Fruit fly (Drosophila melanogaster) whole organism, larva: Measurements from ENCODE around the gene Cpr67Fb.

Experiments used
- noc ChIP-seq: fragments of 200-800 bp; sonication (Bioruptor generic); optimal IDR thresholded peaks from 3 replicates; lab custom pipeline; 2019; ENCODE audit warnings: missing biosample characterization, mild to moderate bottlenecking, missing genetic modification characterization, moderate library complexity

The Cpr67Fb gene

DNA sequence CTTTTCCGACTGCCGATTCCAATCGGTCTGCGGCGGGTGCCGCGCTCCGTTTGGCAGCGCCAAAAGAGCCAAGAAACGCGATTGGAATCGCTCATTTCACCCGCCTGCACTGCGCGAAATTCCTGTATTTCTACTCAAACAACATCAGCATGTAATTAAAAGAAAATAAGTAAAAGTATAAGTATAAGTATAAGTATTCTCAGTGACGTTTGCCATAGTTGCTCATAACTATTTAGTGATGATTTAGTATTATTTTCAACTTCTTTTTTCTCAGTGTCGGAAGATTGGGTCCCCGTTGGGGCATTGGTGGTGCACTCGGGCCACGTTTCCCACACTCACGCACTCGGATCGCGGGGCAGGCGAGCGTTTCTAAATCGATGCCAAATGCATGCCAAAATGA is 19.2 kb downstream of the Cpr67Fb start:
- TF ChIP-seq noc (tag; lab: Kevin White, UChicago): no peak

DNA sequence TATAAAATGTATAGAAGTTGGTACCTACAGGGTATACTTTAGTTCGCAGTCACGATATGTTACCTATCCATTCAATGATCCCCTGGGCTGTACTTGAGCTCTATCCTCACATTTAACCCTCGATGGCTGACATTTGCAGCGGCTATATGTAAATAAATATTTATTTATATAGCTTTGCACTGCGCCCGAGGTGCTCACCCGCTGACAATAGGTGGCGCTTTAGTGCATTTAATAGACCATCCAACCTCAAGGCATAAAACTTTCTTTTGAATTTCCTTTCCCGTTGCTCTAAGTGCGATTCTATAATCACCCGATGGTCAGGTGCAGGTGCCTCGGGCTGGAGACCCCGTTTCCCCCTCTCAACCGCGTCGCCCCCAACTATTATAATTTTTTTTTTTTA is 23.3 kb downstream of the Cpr67Fb start:
- no peak for TF ChIP-seq noc (tag; lab: Kevin White, UChicago)

DNA sequence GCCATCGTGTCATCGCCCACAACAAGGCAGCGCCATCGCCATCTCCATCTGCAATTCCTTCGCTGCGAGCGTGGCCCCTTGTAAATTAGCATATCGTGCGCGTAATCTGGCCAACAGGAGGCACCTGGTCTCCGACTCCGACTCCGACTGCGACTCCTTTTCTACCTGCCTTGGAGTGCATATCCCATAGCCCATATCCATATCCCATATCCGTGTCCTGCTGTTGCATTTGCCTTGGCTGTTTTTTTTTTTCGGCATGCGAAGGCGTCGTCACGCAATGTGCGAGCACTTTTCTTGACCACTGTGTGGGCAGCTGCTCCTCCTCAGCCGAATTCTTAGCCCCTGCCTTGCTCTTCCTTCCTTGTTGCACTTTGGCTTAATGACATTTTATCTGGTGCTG is 24.5 kb downstream of the Cpr67Fb start:
- TF ChIP-seq noc (tag; lab: Kevin White, UChicago): no peak

DNA sequence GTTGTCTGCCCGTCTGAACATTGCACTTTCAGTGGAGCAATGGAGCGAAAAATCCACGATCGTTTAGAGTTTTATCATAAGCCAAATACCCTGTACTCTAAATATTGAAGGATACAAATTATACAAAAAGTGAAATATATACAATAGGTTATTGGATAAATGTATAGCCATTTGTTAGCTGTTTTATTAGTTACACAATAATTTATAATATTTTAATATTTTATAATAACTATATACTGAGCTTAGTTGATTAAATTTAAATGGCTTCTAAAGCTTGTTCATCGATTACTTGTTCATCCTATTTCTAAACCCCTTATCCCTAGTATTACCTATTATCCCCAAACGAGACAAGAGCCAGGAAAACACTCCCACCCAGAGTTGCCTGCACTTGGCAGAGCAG is 29.0 kb downstream of the Cpr67Fb start:
- no peak for TF ChIP-seq noc (tag; lab: Kevin White, UChicago)

DNA sequence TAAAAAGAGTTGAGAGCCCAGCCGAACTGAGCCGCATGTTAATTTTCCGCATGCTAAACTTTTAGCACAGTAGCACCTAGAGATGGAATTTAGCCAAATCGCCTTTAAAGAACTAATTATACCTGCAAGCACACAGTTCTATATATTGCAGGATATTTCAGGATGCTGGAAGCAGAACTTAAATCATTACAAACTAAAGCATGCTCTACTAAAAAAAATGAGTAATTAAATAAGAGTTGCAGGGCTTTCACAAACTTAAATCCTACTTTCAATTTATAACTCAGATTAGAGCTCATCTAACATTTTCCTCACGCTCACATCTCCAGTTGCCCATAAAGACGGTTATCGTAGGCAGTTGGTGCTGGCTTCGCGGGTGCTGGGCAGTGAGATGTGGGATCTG is 30.7 kb downstream of the Cpr67Fb start:
- no peak for TF ChIP-seq noc (tag; lab: Kevin White, UChicago)

DNA sequence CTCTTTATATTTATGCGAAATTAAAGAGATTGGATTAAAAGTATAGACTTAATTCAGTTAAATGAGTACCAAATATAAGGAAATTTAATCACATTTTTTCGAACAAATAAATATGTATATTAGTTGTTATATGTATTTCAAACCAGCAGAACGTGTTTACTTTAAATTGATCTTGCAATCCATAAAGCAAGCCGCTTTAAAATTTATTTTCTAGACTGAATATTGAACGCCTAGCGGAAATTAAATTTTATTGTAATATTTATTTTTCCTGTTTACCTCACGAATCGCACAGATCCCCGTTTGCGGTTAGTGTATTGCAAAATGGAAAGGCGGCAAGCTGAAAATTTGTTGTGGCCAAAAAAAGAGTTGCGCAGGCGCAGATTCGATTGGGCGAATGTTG is 33.4 kb downstream of the Cpr67Fb start:
- no peak for TF ChIP-seq noc (tag; lab: Kevin White, UChicago)

DNA sequence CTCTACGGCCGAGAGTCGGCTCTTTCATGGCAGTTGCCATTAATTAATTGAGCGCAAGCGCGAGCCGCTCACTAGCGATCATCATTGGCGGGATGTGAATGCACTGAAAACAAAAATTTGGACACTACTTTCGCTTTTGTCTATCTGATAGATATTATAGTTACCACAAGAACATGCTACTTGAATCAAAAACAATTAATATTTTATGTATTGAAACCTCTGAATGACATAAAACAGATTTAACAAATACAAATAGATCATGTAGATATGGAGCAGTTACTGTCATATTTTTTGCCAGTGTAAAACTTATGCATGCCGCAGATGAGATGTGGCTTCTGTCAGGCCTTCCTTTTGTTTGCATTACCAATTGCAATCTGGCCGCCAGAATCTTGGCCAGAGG is 34.0 kb downstream of the Cpr67Fb start:
- TF ChIP-seq noc (tag; lab: Kevin White, UChicago): no peak

DNA sequence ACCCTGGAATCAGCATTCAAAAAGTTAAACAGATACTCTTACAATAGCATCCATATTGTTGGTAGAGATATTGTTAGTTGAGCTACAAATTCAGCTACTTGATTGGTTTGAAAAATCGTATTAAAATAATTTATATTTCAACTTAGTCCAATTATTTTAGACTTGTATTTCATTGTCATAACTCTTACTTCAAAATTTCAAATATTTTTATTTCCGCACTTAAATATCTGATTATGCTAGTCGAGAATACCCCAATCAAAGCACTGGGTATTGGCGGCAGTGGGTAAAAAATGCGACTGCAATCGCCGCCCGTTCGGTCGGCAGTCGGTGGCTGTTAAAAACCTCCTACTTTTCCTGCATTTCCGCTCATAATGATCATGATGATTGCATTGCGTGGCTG is 34.8 kb downstream of the Cpr67Fb start:
- TF ChIP-seq noc (tag; lab: Kevin White, UChicago): no peak

DNA sequence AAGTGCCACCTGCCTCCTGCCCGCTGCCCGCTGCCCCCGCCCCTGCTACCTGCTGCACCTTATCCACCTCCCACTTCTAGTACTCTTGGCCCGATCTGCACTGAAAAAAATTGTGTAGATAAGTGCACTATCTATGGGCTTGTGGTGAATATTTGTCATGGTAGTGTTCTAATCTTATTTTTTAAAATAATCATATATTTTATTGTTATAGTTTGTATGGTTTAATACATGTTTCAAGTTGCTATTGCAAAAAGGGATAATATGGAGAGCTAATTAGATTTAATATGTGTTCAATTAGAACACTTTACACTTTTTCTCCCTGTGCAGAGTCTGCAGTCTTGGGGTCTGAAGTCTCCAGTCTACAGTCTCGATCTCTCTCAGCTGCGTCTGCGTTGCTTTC is 37.5 kb downstream of the Cpr67Fb start:
- no peak for TF ChIP-seq noc (tag; lab: Kevin White, UChicago)

DNA sequence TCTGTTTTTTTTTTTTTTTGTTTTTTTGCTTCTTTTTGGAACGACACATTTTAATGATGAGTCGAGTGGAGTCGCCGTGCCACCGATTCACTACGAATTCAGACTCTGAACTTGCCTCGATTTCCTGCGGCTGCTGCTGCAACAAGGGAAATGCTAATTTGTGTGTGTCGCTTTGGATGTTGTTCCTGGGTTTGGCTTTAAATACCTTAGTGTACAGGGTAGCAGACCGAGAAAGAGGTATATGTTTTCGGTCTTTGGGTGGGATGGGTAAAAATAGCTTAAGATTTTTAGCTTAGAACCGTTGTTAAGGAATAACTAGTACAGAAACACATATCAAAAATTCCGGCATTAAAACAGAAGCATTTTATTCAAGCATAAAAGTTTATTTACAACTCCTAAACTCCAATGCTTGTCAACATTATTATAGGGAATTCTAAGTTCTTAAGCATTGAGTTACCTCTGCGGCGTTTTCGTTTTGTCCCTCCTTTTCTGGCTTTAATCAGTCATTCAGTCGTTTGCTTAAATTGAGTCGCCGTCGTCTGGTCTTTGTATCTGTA is 41.1 kb downstream of the Cpr67Fb start:
- no peak for TF ChIP-seq noc (tag; lab: Kevin White, UChicago)

DNA sequence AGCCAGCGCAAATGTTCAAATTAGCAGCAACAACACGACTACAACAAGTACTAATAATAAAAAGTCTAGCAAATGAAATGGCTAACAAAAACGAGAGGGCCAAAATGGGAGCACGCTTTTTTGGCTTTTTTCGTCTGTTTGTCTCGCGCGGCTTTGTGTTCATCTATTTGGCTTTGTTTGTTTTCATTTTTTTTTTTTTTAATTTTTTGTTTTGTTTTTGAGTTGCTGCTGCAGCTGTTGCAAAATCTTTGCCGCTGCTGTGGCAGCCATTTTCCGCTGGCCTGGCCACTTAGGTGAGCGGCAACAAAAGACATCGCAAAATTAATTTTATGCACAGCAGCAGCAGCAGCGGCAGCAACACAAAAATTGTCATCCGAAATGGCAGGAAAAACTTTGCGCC is 44.1 kb downstream of the Cpr67Fb start:
- TF ChIP-seq noc (tag; lab: Kevin White, UChicago): no peak

DNA sequence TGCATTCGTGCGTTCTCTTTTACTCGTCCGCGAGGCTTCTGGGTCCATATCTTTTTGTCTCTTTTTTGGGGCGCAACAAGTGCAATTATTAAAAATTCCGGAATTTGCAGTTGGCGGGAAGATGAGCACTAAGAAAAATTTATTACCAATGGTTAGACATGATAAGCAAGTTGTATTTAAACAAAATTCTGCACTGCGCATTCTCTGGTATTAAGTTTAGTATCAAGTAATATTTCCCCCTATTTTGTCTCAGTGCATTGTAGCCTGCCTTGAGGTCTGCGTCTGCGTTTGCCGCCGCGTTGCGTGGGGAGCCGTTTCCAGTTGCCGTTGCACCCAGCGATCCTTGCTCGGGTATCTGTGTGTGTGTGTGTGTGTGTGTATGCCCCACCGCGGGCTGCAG is 46.3 kb downstream of the Cpr67Fb start:
- TF ChIP-seq noc (tag; lab: Kevin White, UChicago): no peak

DNA sequence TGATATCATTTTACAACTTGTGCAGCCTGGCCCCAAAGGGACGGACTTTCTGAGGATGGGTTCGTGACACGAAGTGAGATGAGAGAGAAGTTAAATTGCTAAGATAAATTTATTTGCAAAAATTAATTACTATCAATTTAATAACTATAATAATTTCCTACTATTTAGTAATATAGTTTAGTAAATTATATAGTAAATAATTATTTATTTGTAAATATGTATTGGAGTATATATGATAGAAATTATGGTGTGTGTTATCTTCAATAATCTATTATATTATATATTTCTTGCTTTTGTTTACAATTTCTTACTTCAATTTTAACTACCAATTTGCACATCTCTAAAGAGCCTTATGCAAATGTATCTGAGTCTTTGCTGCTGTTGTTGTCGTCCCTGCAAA is 48.6 kb downstream of the Cpr67Fb start:
- TF ChIP-seq noc (tag; lab: Kevin White, UChicago): no peak
